Worm (Caenorhabditis elegans): ENCODE results near the gene F17C8.9.

The F17C8.9 gene

ce11 chrIII:4689595-4689994 lies 44.6 kb upstream of the F17C8.9 start (continued):
- TF ChIP-seq mes-4 (tag; optimal IDR thresholded peaks at IDR 0.05) (peak; percentile 91), lsl-1 (GFP tag; optimal IDR thresholded peaks at IDR 0.05) (peak; percentile 67), F57C9.4 (tag; optimal IDR thresholded peaks at IDR 0.05) (peak; percentile 64), F57A8.1 (GFP tag; optimal IDR thresholded peaks at IDR 0.05) (peak; percentile 74), ama-1 (optimal IDR thresholded peaks at IDR 0.05) (no peak), ama-1 (GFP tag; optimal IDR thresholded peaks at IDR 0.05) (peak; percentile 87 to 95), dpl-1 (GFP tag; optimal IDR thresholded peaks at IDR 0.05) (no peak), K11D2.4 (GFP tag; IDR thresholded peaks at IDR 0.05) (peak; percentile 65; the same call in 1 of the 2 replicates), hrde-1 (tag; optimal IDR thresholded peaks at IDR 0.05; ENCODE audit: borderline replicate concordance) (peak; percentile 86), ccch-3 (GFP tag; optimal IDR thresholded peaks at IDR 0.05) (peak; percentile 85), Y67H2A.10 (GFP tag; conservative IDR thresholded peaks at IDR 0.05) (peak; percentile 60; the same call in 1 of the 2 replicates), somi-1 (GFP tag; optimal IDR thresholded peaks at IDR 0.05) (peak; percentile 51), lin-26 (GFP tag; IDR thresholded peaks at IDR 0.05) (peak; percentile 97), snpc-3.4 (tag; optimal IDR thresholded peaks at IDR 0.05) (peak; percentile 91), hlh-12 (tag; optimal IDR thresholded peaks at IDR 0.05) (peak; percentile 88), akir-1 (GFP tag; optimal IDR thresholded peaks at IDR 0.05) (peak; percentile 44)

ce11 chrIII:4693281-4693680 lies 40.9 kb upstream of the F17C8.9 start, which contains the start of gene nifk-1:
TSS of gene nifk-1 (minus strand) at chrIII:4693307.
- TF ChIP-seq hmg-20 (GFP tag; IDR thresholded peaks at IDR 0.05) (no peak), F23B12.7 (tag; optimal IDR thresholded peaks at IDR 0.05; ENCODE audit: insufficient read depth) (peak; percentile 57), ceh-79 (tag; optimal IDR thresholded peaks at IDR 0.05) (no peak), K12H6.12 (tag; optimal IDR thresholded peaks at IDR 0.05) (peak; percentile 22), ztf-18 (tag; optimal IDR thresholded peaks at IDR 0.05) (peak; percentile 95), F10E7.11 (tag; optimal IDR thresholded peaks at IDR 0.05) (no peak), nhr-80 (tag; optimal IDR thresholded peaks at IDR 0.05) (peak; percentile 79), egrh-3 (GFP tag; IDR thresholded peaks at IDR 0.05) (no peak), aptf-3 (GFP tag; IDR thresholded peaks at IDR 0.05) (no peak), ZK185.1 (tag; optimal IDR thresholded peaks at IDR 0.05; ENCODE audit: poor library complexity, severe bottlenecking) (peak; percentile 7), dpl-1 (GFP tag; optimal IDR thresholded peaks at IDR 0.05) (peak; percentile 34), Y53G8AR.9 (GFP tag; conservative IDR thresholded peaks at IDR 0.05) (no peak), madf-3 (GFP tag; IDR thresholded peaks at IDR 0.05) (0 out of 2 replicates have a peak, but pooled peaks have one; percentile 14), ztf-6 (GFP tag; IDR thresholded peaks at IDR 0.05) (no peak), snpc-1.1 (tag; optimal IDR thresholded peaks at IDR 0.05; ENCODE audit: insufficient read depth) (no peak), sptf-2 (GFP tag; optimal IDR thresholded peaks at IDR 0.05) (no peak), dpff-1 (tag; optimal IDR thresholded peaks at IDR 0.05) (no peak), F57C9.4 (tag; optimal IDR thresholded peaks at IDR 0.05) (no peak), ztf-22 (GFP tag; optimal IDR thresholded peaks at IDR 0.05) (no peak), mel-28 (tag; optimal IDR thresholded peaks at IDR 0.05; ENCODE audit: borderline replicate concordance) (no peak), K11D2.4 (GFP tag; IDR thresholded peaks at IDR 0.05) (no peak), lin-35 (GFP tag; optimal IDR thresholded peaks at IDR 0.05) (peak in 1 of 3 experiments; percentile 47), ztf-25 (GFP tag; IDR thresholded peaks at IDR 0.05) (no peak), let-526 (GFP tag; IDR thresholded peaks at IDR 0.05) (no peak), nfyb-1 (GFP tag; IDR thresholded peaks at IDR 0.05) (peak; percentile 56; the same call in 1 of the 2 replicates), mes-4 (tag; optimal IDR thresholded peaks at IDR 0.05) (no peak), cebp-1 (GFP tag; IDR thresholded peaks at IDR 0.05) (no peak), cebp-1 (tag; optimal IDR thresholded peaks at IDR 0.05) (peak; percentile 58), pbrm-1 (GFP tag; IDR thresholded peaks at IDR 0.05) (0 out of 2 replicates have a peak, but pooled peaks have one; percentile 54), B0261.1 (tag; optimal IDR thresholded peaks at IDR 0.05) (no peak), ceh-27 (GFP tag; optimal IDR thresholded peaks at IDR 0.05) (no peak), dox-1 (GFP tag; IDR thresholded peaks at IDR 0.05) (peak; percentile 84), hsf-1 (GFP tag; IDR thresholded peaks at IDR 0.05) (no peak), T26A5.8 (tag; optimal IDR thresholded peaks at IDR 0.05) (no peak), efl-1 (GFP tag; optimal IDR thresholded peaks at IDR 0.05) (peak; percentile 56), B0336.3 (GFP tag; IDR thresholded peaks at IDR 0.05) (0 out of 2 replicates have a peak, but pooled peaks have one; percentile 28)

Measured in whole organism, young adult.